Worm (Caenorhabditis elegans) whole organism, mixed stage, embryonic: ENCODE results near the gene rps-13.
A peak's percentile ranks its signal among the peaks of the same experiment; 100 is the strongest.

ENCODE experiments used
- M03D4.4 ChIP-seq: sonication (generic microtip); optimal IDR thresholded peaks from 2 replicates; lab custom pipeline; 2017; ENCODE audit warnings: mild to moderate bottlenecking, missing genetic modification characterization, missing compliant biosample characterization
- ceh-83 ChIP-seq: fragments of 200-800 bp; sonication (Bioruptor generic); optimal IDR thresholded peaks from 2 replicates; lab custom pipeline; 2018; ENCODE audit warnings: mild to moderate bottlenecking, missing genetic modification characterization, missing compliant biosample characterization
- lin-13 ChIP-seq: fragments of 150-350 bp; optimal IDR thresholded peaks from 2 replicates; lab custom pipeline; 2014; ENCODE audit warnings: missing biosample characterization, missing genetic modification characterization
- lsy-2 ChIP-seq: fragments of 150-350 bp; optimal IDR thresholded peaks from 2 replicates; lab custom pipeline; 2014; ENCODE audit warnings: missing biosample characterization, missing genetic modification characterization
- nhr-76 ChIP-seq: sonication (generic microtip); optimal IDR thresholded peaks from 2 replicates; lab custom pipeline; 2017; ENCODE audit warnings: missing biosample characterization, missing genetic modification characterization
- snpc-4 ChIP-seq: fragments of 150-350 bp; optimal IDR thresholded peaks from 2 replicates; lab custom pipeline; 2014; ENCODE audit warnings: missing biosample characterization, missing genetic modification characterization
- unc-62 ChIP-seq: fragments of 150-350 bp; optimal IDR thresholded peaks from 2 replicates; lab custom pipeline; 2014; ENCODE audit warnings: missing biosample characterization, missing genetic modification reagents, missing genetic modification characterization

- TF ChIP-seq unc-62 (no peak), snpc-4 (tag; lab: Kevin White, UChicago) (no peak), lsy-2 (tag; lab: Kevin White, UChicago) (peak; percentile 96), M03D4.4 (no peak), lin-13 (tag; lab: Kevin White, UChicago) (peak; percentile 63), ceh-83 (GFP tag; lab: Kevin White, UChicago) (no peak), nhr-76 (no peak)
Measured at ce11 chrIII:6344737-6345136, 30.1 kb downstream of the rps-13 start.
